Fruit fly (Drosophila melanogaster) whole organism, prepupa: ENCODE results near the gene CG3402.

Source experiments
- Blimp-1 ChIP-seq: fragments of 200-800 bp; sonication (Bioruptor generic); optimal IDR thresholded peaks from 3 replicates; lab custom pipeline; 2017; ENCODE audit warnings: missing biosample characterization, missing genetic modification characterization, mild to moderate bottlenecking, moderate library complexity, missing genetic modification reagents
- CG10631 ChIP-seq: fragments of 200-800 bp; sonication (Bioruptor generic); optimal IDR thresholded peaks from 2 replicates; lab custom pipeline; 2016; ENCODE audit warnings: missing biosample characterization, missing genetic modification characterization
- CG10669 ChIP-seq: fragments of 200-800 bp; sonication (Bioruptor generic); optimal IDR thresholded peaks from 3 replicates; lab custom pipeline; 2018; ENCODE audit warnings: missing biosample characterization, mild to moderate bottlenecking, missing genetic modification characterization, moderate library complexity
- CG11294 ChIP-seq: fragments of 200-800 bp; sonication (Bioruptor generic); IDR thresholded peaks from 2 replicates; pipeline ENCODE4 v1.3.6; 2022; ENCODE audit warnings: missing biosample characterization, missing genetic modification characterization
- CG11902 ChIP-seq: fragments of 200-800 bp; sonication (Bioruptor generic); optimal IDR thresholded peaks from 3 replicates; lab custom pipeline; 2016; ENCODE audit warnings: missing biosample characterization, missing genetic modification characterization
- CG15336 ChIP-seq: fragments of 200-800 bp; sonication (Bioruptor generic); IDR thresholded peaks from 2 replicates; pipeline ENCODE4 v1.3.6; 2022; ENCODE audit warnings: missing biosample characterization, missing genetic modification characterization
- CG1621 ChIP-seq: fragments of 200-800 bp; sonication (Bioruptor generic); optimal IDR thresholded peaks from 3 replicates; lab custom pipeline; 2018; ENCODE audit warnings: missing biosample characterization, mild to moderate bottlenecking, missing genetic modification characterization
- CG32006 ChIP-seq: fragments of 200-800 bp; sonication (Bioruptor generic); optimal IDR thresholded peaks from 3 replicates; lab custom pipeline; 2017; ENCODE audit warnings: missing biosample characterization, mild to moderate bottlenecking, missing genetic modification characterization
- CG34406 ChIP-seq: fragments of 200-800 bp; sonication (Bioruptor generic); optimal IDR thresholded peaks from 3 replicates; lab custom pipeline; 2016; ENCODE audit warnings: missing biosample characterization, missing genetic modification characterization
- CG3919 ChIP-seq: fragments of 200-800 bp; sonication (Bioruptor generic); optimal IDR thresholded peaks from 3 replicates; lab custom pipeline; 2016; ENCODE audit warnings: missing biosample characterization, missing genetic modification characterization
- CG4318 ChIP-seq: fragments of 200-800 bp; sonication (Bioruptor generic); optimal IDR thresholded peaks from 3 replicates; lab custom pipeline; 2017; ENCODE audit warnings: missing biosample characterization, mild to moderate bottlenecking, missing genetic modification characterization
- CG6163 ChIP-seq: fragments of 200-800 bp; sonication (Bioruptor generic); IDR thresholded peaks from 3 replicates; pipeline ENCODE4 v1.3.6; 2022; ENCODE audit warnings: missing biosample characterization, missing genetic modification characterization
- CG6276 ChIP-seq: fragments of 200-800 bp; sonication (Bioruptor generic); optimal IDR thresholded peaks from 2 replicates; lab custom pipeline; 2017; ENCODE audit warnings: missing biosample characterization, mild to moderate bottlenecking, missing genetic modification characterization
- CG6792 ChIP-seq: fragments of 200-800 bp; sonication (Bioruptor generic); optimal IDR thresholded peaks from 3 replicates; lab custom pipeline; 2016; ENCODE audit warnings: missing biosample characterization, missing genetic modification characterization
- CG6808 ChIP-seq: fragments of 200-800 bp; sonication (Bioruptor generic); optimal IDR thresholded peaks from 3 replicates; lab custom pipeline; 2017; ENCODE audit warnings: missing biosample characterization, missing genetic modification characterization, mild to moderate bottlenecking, moderate library complexity, missing genetic modification reagents
- CG7368 ChIP-seq: fragments of 200-800 bp; sonication (Bioruptor generic); optimal IDR thresholded peaks from 3 replicates; lab custom pipeline; 2016; ENCODE audit warnings: missing biosample characterization, missing genetic modification characterization
- CG8319 ChIP-seq: fragments of 200-800 bp; sonication (Bioruptor generic); optimal IDR thresholded peaks from 3 replicates; lab custom pipeline; 2016; ENCODE audit warnings: missing biosample characterization, missing genetic modification characterization
- CG9139 ChIP-seq: fragments of 200-800 bp; sonication (Bioruptor generic); optimal IDR thresholded peaks from 3 replicates; lab custom pipeline; 2017; ENCODE audit warnings: missing biosample characterization, mild to moderate bottlenecking, missing genetic modification characterization
- Eip75B ChIP-seq: fragments of 200-800 bp; sonication (Bioruptor generic); optimal IDR thresholded peaks from 3 replicates; lab custom pipeline; 2016; ENCODE audit warnings: missing biosample characterization, missing genetic modification characterization
- Eip78C ChIP-seq: fragments of 200-800 bp; sonication (Bioruptor generic); peaks from one replicate; lab custom pipeline; 2016; ENCODE audit warnings: missing biosample characterization, missing genetic modification characterization
- Eip93F ChIP-seq: fragments of 200-800 bp; sonication (Bioruptor generic); optimal IDR thresholded peaks from 2 replicates; lab custom pipeline; 2016; ENCODE audit warnings: missing biosample characterization, mild to moderate bottlenecking, missing genetic modification characterization
- Ets21C ChIP-seq: fragments of 200-800 bp; sonication (Bioruptor generic); optimal IDR thresholded peaks from 3 replicates; lab custom pipeline; 2016; ENCODE audit warnings: missing biosample characterization, missing genetic modification characterization
- Ets96B ChIP-seq: fragments of 200-800 bp; optimal IDR thresholded peaks from 2 replicates; lab custom pipeline; 2019; ENCODE audit warnings: missing biosample characterization, mild to moderate bottlenecking, missing genetic modification characterization, moderate library complexity
- Hr38 ChIP-seq: sonication (Bioruptor generic); optimal IDR thresholded peaks from 2 replicates; lab custom pipeline; 2016; ENCODE audit warnings: missing biosample characterization, missing genetic modification characterization
- Hr4 ChIP-seq: fragments of 200-800 bp; sonication (Bioruptor generic); optimal IDR thresholded peaks from 3 replicates; lab custom pipeline; 2016; ENCODE audit warnings: missing biosample characterization, missing genetic modification characterization
- Lpt ChIP-seq: fragments of 200-800 bp; sonication (Bioruptor generic); optimal IDR thresholded peaks from 3 replicates; lab custom pipeline; 2016; ENCODE audit warnings: missing biosample characterization, missing genetic modification characterization
- Sox102F ChIP-seq: fragments of 200-800 bp; sonication (Bioruptor generic); optimal IDR thresholded peaks from 2 replicates; lab custom pipeline; 2016; ENCODE audit warnings: missing biosample characterization, mild to moderate bottlenecking, missing genetic modification characterization
- Sox14 ChIP-seq: fragments of 200-800 bp; sonication (Bioruptor generic); optimal IDR thresholded peaks from 3 replicates; lab custom pipeline; 2016; ENCODE audit warnings: missing biosample characterization, missing genetic modification characterization
- Sox15 ChIP-seq: fragments of 200-800 bp; sonication (Bioruptor generic); optimal IDR thresholded peaks from 3 replicates; lab custom pipeline; 2016; ENCODE audit warnings: missing biosample characterization, missing genetic modification characterization
- acj6 ChIP-seq: fragments of 200-800 bp; sonication (Bioruptor generic); optimal IDR thresholded peaks from 3 replicates; lab custom pipeline; 2016; ENCODE audit warnings: missing biosample characterization, missing genetic modification characterization
- cyc ChIP-seq: fragments of 200-800 bp; sonication (Bioruptor generic); optimal IDR thresholded peaks from 3 replicates; lab custom pipeline; 2016; ENCODE audit warnings: missing biosample characterization, missing genetic modification characterization
- dac ChIP-seq: fragments of 200-800 bp; sonication (Bioruptor generic); optimal IDR thresholded peaks from 2 replicates; lab custom pipeline; 2017; ENCODE audit warnings: missing biosample characterization, mild to moderate bottlenecking, missing genetic modification characterization
- dsx ChIP-seq: fragments of 200-800 bp; optimal IDR thresholded peaks from 3 replicates; lab custom pipeline; 2019; ENCODE audit warnings: missing biosample characterization, mild to moderate bottlenecking, missing genetic modification characterization, moderate library complexity; ENCODE audit not compliant: poor library complexity, severe bottlenecking
- eg ChIP-seq: fragments of 200-800 bp; sonication (Bioruptor generic); IDR thresholded peaks from 3 replicates; pipeline ENCODE4 v1.3.6; 2022; ENCODE audit warnings: missing biosample characterization, missing genetic modification characterization
- fd59A ChIP-seq: fragments of 200-800 bp; sonication (Bioruptor generic); optimal IDR thresholded peaks from 2 replicates; lab custom pipeline; 2017; ENCODE audit warnings: missing biosample characterization, mild to moderate bottlenecking, missing genetic modification characterization, missing genetic modification reagents
- fd85E ChIP-seq: fragments of 200-800 bp; sonication (Bioruptor generic); optimal IDR thresholded peaks from 3 replicates; lab custom pipeline; 2016; ENCODE audit warnings: missing biosample characterization, missing genetic modification characterization
- lz ChIP-seq: fragments of 200-800 bp; sonication (Bioruptor generic); optimal IDR thresholded peaks from 3 replicates; lab custom pipeline; 2016; ENCODE audit warnings: missing biosample characterization, missing genetic modification characterization
- pdm3 ChIP-seq: fragments of 200-800 bp; sonication (Bioruptor generic); optimal IDR thresholded peaks from 3 replicates; lab custom pipeline; 2016; ENCODE audit warnings: missing biosample characterization, missing genetic modification characterization
- salr ChIP-seq, 2 experiments: fragments of 200-800 bp; sonication (Bioruptor generic); optimal IDR thresholded peaks; 3 replicates each; lab custom pipeline; 2016 to 2018; ENCODE audit warnings: missing biosample characterization in 2 of 2, missing genetic modification characterization in 2 of 2, mild to moderate bottlenecking in 1 of 2
- spab ChIP-seq: fragments of 200-800 bp; sonication (Bioruptor generic); optimal IDR thresholded peaks from 2 replicates; lab custom pipeline; 2017; ENCODE audit warnings: missing biosample characterization, mild to moderate bottlenecking, missing genetic modification characterization, missing genetic modification reagents
- ss ChIP-seq, 2 experiments: fragments of 200-800 bp; sonication (Bioruptor generic); optimal IDR thresholded peaks; 2 replicates in 1 of 2; 3 replicates in 1 of 2; lab custom pipeline; 2017 to 2018; ENCODE audit warnings: mild to moderate bottlenecking in 2 of 2, missing biosample characterization in 2 of 2, missing genetic modification characterization in 2 of 2, moderate library complexity in 1 of 2
- svp ChIP-seq: fragments of 200-800 bp; sonication (Bioruptor generic); peaks from one replicate; lab custom pipeline; 2016; ENCODE audit warnings: missing biosample characterization, missing genetic modification characterization
- topi ChIP-seq: fragments of 200-800 bp; sonication (Bioruptor generic); optimal IDR thresholded peaks from 3 replicates; lab custom pipeline; 2016; ENCODE audit warnings: missing biosample characterization, missing genetic modification characterization
- vri ChIP-seq: fragments of 200-800 bp; sonication (Bioruptor generic); optimal IDR thresholded peaks from 3 replicates; lab custom pipeline; 2016; ENCODE audit warnings: missing biosample characterization, mild to moderate bottlenecking, missing genetic modification characterization

Gene CG3402

dm6 chr3L:684749-685440 is 32.2 kb upstream of the CG3402 start (continued):
- TF ChIP-seq Sox102F (GFP tag; lab: Kevin White, UChicago), result no peak
- TF ChIP-seq fd85E, result no peak
- TF ChIP-seq CG8319 (GFP tag; lab: Kevin White, UChicago), result no peak
- TF ChIP-seq Sox15, result no peak
- TF ChIP-seq svp (GFP tag; lab: Kevin White, UChicago), result no peak
- TF ChIP-seq Ets96B (tag; lab: Kevin White, UChicago), result peak; percentile 19
- no peak for TF ChIP-seq CG1621 (tag; lab: Kevin White, UChicago)
- no peak for TF ChIP-seq CG15336
- TF ChIP-seq ss (GFP tag; optimal IDR thresholded peaks at IDR 0.05; lab: Kevin White, UChicago), result no peak
- TF ChIP-seq CG4318 (GFP tag; lab: Kevin White, UChicago), result no peak
- TF ChIP-seq CG6276 (GFP tag; lab: Kevin White, UChicago), result no peak
- no peak for TF ChIP-seq Eip93F
- no peak for TF ChIP-seq CG6808 (GFP tag; lab: Kevin White, UChicago)
- TF ChIP-seq Eip75B (GFP tag; lab: Kevin White, UChicago), result no peak
- no peak for TF ChIP-seq dac (GFP tag; lab: Kevin White, UChicago)
- no peak for TF ChIP-seq Ets21C (GFP tag; lab: Kevin White, UChicago)
- TF ChIP-seq CG6792, result no peak
- no peak for TF ChIP-seq vri (GFP tag; lab: Kevin White, UChicago)
- TF ChIP-seq Lpt (GFP tag; lab: Kevin White, UChicago), result no peak
- TF ChIP-seq fd59A (GFP tag; lab: Kevin White, UChicago), result peak; percentile 15
- TF ChIP-seq pdm3 (GFP tag; lab: Kevin White, UChicago), result no peak
- no peak for TF ChIP-seq CG7368 (GFP tag; lab: Kevin White, UChicago)
- TF ChIP-seq CG10669 (GFP tag; lab: Kevin White, UChicago), result no peak
- no peak for TF ChIP-seq CG3919 (GFP tag; lab: Kevin White, UChicago)
- no peak for TF ChIP-seq cyc
- no peak for TF ChIP-seq CG10631 (GFP tag; lab: Kevin White, UChicago)
- TF ChIP-seq, all 60 proteins: peak for 9

- peak; percentile 17 for TF ChIP-seq Lpt (GFP tag; lab: Kevin White, UChicago)
- TF ChIP-seq svp (GFP tag; lab: Kevin White, UChicago), result peak; percentile 86
- TF ChIP-seq CG34406 (GFP tag; lab: Kevin White, UChicago), result no peak
- TF ChIP-seq acj6, result no peak
- TF ChIP-seq CG1621 (tag; lab: Kevin White, UChicago), result no peak
- TF ChIP-seq eg, result 0 out of 3 replicates have a peak, but pooled peaks have one; percentile 6
- no peak for TF ChIP-seq topi (GFP tag; lab: Kevin White, UChicago)
- TF ChIP-seq pdm3 (GFP tag; lab: Kevin White, UChicago), result no peak
- peak; percentile 52 for TF ChIP-seq CG6276 (GFP tag; lab: Kevin White, UChicago)
- no peak for TF ChIP-seq spab
- TF ChIP-seq Blimp-1 (GFP tag; lab: Kevin White, UChicago), result no peak
- TF ChIP-seq lz (GFP tag; lab: Kevin White, UChicago), result no peak
- TF ChIP-seq Hr38, result no peak
- no peak for TF ChIP-seq Sox14
- no peak for TF ChIP-seq fd59A (GFP tag; lab: Kevin White, UChicago)
- TF ChIP-seq CG4318 (GFP tag; lab: Kevin White, UChicago), result no peak
- TF ChIP-seq CG10631 (GFP tag; lab: Kevin White, UChicago), result no peak
- TF ChIP-seq CG9139 (GFP tag; lab: Kevin White, UChicago), result no peak
- TF ChIP-seq CG15336, result peak; percentile 17; the same call in 1 of the 2 replicates
- peak; percentile 29; the same call in 1 of the 3 replicates for TF ChIP-seq CG6163 (GFP tag; lab: Robert Waterston, UW)
- TF ChIP-seq CG11294 (GFP tag; lab: Robert Waterston, UW), result no peak
- TF ChIP-seq Ets96B (tag; lab: Kevin White, UChicago), result no peak
- TF ChIP-seq Eip78C, result peak; percentile 65
- TF ChIP-seq dsx, result peak; percentile 13
- TF ChIP-seq ss (GFP tag; optimal IDR thresholded peaks at IDR 0.05; lab: Kevin White, UChicago), result peak; percentile 63 to 85
- TF ChIP-seq Eip75B (GFP tag; lab: Kevin White, UChicago), result no peak
- TF ChIP-seq fd85E, result no peak
- no peak for TF ChIP-seq salr (GFP tag; optimal IDR thresholded peaks at IDR 0.05; lab: Kevin White, UChicago)
- no peak for TF ChIP-seq CG32006 (GFP tag; lab: Kevin White, UChicago)
- TF ChIP-seq CG3919 (GFP tag; lab: Kevin White, UChicago), result no peak
- peak; percentile 58 for TF ChIP-seq CG8319 (GFP tag; lab: Kevin White, UChicago)
- no peak for TF ChIP-seq CG11902 (GFP tag; lab: Kevin White, UChicago)
- TF ChIP-seq Hr4 (GFP tag; lab: Kevin White, UChicago), result no peak
These were observed 29.8 kb upstream of the CG3402 start, which contains the start of gene CG3386 for dm6 chr3L:682420-682882. Gene CG3386 (minus strand): TSS chr3L:682470.
